1 fruit fly cellular context compared by ENCODE assay signal in genomic region chrX:11347809-11348208, dm6.
TF ChIP-seq lines count a peak whose summit lies in the region.

TSS of gene GCS1 (minus strand) at chrX:11348001.
TSS of gene CG11756 (plus strand) at chrX:11348120.

TF ChIP-seq in whole organism, embryonic, 481 proteins besides CTCF, POLR2A, EP300 and RAD21 (continued from another document):
- TF ChIP-seq stwl (tag; optimal IDR thresholded peaks at IDR 0.05; lab: Kevin White, UChicago) (peak; percentile 5), HLH4C (GFP tag; IDR thresholded peaks at IDR 0.05; lab: Robert Waterston, UW; ENCODE audit: partially characterized antibody) (no peak), CG6689 (GFP tag; IDR thresholded peaks at IDR 0.05; lab: Robert Waterston, UW) (peak; percentile 65), CG15514 (GFP tag; optimal IDR thresholded peaks at IDR 0.05; lab: Kevin White, UChicago) (peak; percentile 29), BEAF-32 (GFP tag; optimal IDR thresholded peaks at IDR 0.05; lab: Kevin White, UChicago) (peak; percentile 31), CHES-1-like (GFP tag; optimal IDR thresholded peaks at IDR 0.05; lab: Kevin White, UChicago) (peak; percentile 3), E2f2 (GFP tag; IDR thresholded peaks at IDR 0.05; lab: Robert Waterston, UW) (peak; percentile 64), CG18599 (GFP tag; optimal IDR thresholded peaks at IDR 0.05; lab: Kevin White, UChicago) (no peak), Sry-δ (GFP tag; optimal IDR thresholded peaks at IDR 0.05; lab: Kevin White, UChicago) (peak; percentile 32), CG1603 (tag; optimal IDR thresholded peaks at IDR 0.05; lab: Kevin White, UChicago) (peak; percentile 24), CG13287 (GFP tag; IDR thresholded peaks at IDR 0.05; lab: Robert Waterston, UW; ENCODE audit: partially characterized antibody) (0 out of 2 replicates have a peak, but pooled peaks have one; percentile 25), CG4360 (GFP tag; IDR thresholded peaks at IDR 0.05; lab: Robert Waterston, UW) (no peak), CG12236 (GFP tag; optimal IDR thresholded peaks at IDR 0.05; lab: Kevin White, UChicago) (no peak), CG17829 (tag; optimal IDR thresholded peaks at IDR 0.05; lab: Kevin White, UChicago) (peak; percentile 2), YL-1 (GFP tag; optimal IDR thresholded peaks at IDR 0.05; lab: Kevin White, UChicago) (peak; percentile 19), CG9437 (GFP tag; optimal IDR thresholded peaks at IDR 0.05; lab: Kevin White, UChicago) (no peak), trem (tag; optimal IDR thresholded peaks at IDR 0.05; lab: Kevin White, UChicago) (peak; percentile 37), gfzf (GFP tag; optimal IDR thresholded peaks at IDR 0.05; lab: Kevin White, UChicago) (peak; percentile 50), CG11456 (GFP tag; IDR thresholded peaks at IDR 0.05; lab: Robert Waterston, UW) (no peak), Abd-B (GFP tag; optimal IDR thresholded peaks at IDR 0.05; lab: Kevin White, UChicago) (peak; percentile 32), Med (GFP tag; lab: Kevin White, UChicago) (peak; percentile 64), sd (tag; optimal IDR thresholded peaks at IDR 0.05; lab: Kevin White, UChicago) (peak; percentile 3), CG10267 (tag; optimal IDR thresholded peaks at IDR 0.05; lab: Kevin White, UChicago) (peak; percentile 27), Sin3A (optimal IDR thresholded peaks at IDR 0.05; lab: Kevin White, UChicago) (peak; percentile 19), Stat92E (GFP tag; optimal IDR thresholded peaks at IDR 0.05; lab: Kevin White, UChicago) (no peak), pita (GFP tag; optimal IDR thresholded peaks at IDR 0.05; lab: Kevin White, UChicago) (peak; percentile 45), CG11093 (GFP tag; IDR thresholded peaks at IDR 0.05; lab: Robert Waterston, UW) (no peak)
